Comparison of ENCODE assay signal across 1 fruit fly cellular context in genomic region chr3L:7090764-7091163, dm6.
TF ChIP-seq lines count a peak whose summit lies in the region.

No protein-coding gene starts in this region.

TF ChIP-seq in whole organism, embryonic, 481 proteins besides CTCF, POLR2A, EP300 and RAD21 (continued from another document and continues in another):
- TF ChIP-seq CG12744 (GFP tag; optimal IDR thresholded peaks at IDR 0.05; lab: Kevin White, UChicago) = no peak
- no peak for TF ChIP-seq shn (GFP tag; optimal IDR thresholded peaks at IDR 0.05; lab: Kevin White, UChicago)
- peak; percentile 83 for TF ChIP-seq tgo (GFP tag; IDR thresholded peaks at IDR 0.05; lab: Robert Waterston, UW)
- TF ChIP-seq Dref (GFP tag; IDR thresholded peaks at IDR 0.05; lab: Robert Waterston, UW) = no peak
- TF ChIP-seq knrl (GFP tag; IDR thresholded peaks at IDR 0.05; lab: Robert Waterston, UW; ENCODE audit: partially characterized antibody) = no peak
- TF ChIP-seq inv (GFP tag; IDR thresholded peaks at IDR 0.05; lab: Robert Waterston, UW; ENCODE audit: partially characterized antibody) = no peak
- TF ChIP-seq chif (GFP tag; optimal IDR thresholded peaks at IDR 0.05; lab: Kevin White, UChicago) = peak in 1 of 2 experiments; percentile 40
- no peak for TF ChIP-seq tna (GFP tag; IDR thresholded peaks at IDR 0.05; lab: Robert Waterston, UW; ENCODE audit: partially characterized antibody)
- peak; percentile 44 for TF ChIP-seq pnt (GFP tag; optimal IDR thresholded peaks at IDR 0.05; lab: Kevin White, UChicago)
- TF ChIP-seq CG1832 (GFP tag; optimal IDR thresholded peaks at IDR 0.05; lab: Kevin White, UChicago) = no peak
- peak; percentile 57 to 74 for TF ChIP-seq dpn (GFP tag; optimal IDR thresholded peaks at IDR 0.05; lab: Kevin White, UChicago)
- TF ChIP-seq CG11093 (GFP tag; IDR thresholded peaks at IDR 0.05; lab: Robert Waterston, UW) = peak; percentile 49; the same call in 2 of the 3 replicates
- TF ChIP-seq Hr78 (GFP tag; optimal IDR thresholded peaks at IDR 0.05; lab: Kevin White, UChicago) = no peak
- no peak for TF ChIP-seq Tbp (GFP tag; optimal IDR thresholded peaks at IDR 0.05; lab: Kevin White, UChicago)
- peak; percentile 22; the same call in 1 of the 2 replicates for TF ChIP-seq Gsc (GFP tag; IDR thresholded peaks at IDR 0.05; lab: Robert Waterston, UW)
- no peak for TF ChIP-seq hkb (optimal IDR thresholded peaks at IDR 0.05; lab: Kevin White, UChicago)
- peak; percentile 78 for TF ChIP-seq hkb (GFP tag; IDR thresholded peaks at IDR 0.05; lab: Robert Waterston, UW)
- peak; percentile 24 for TF ChIP-seq her (GFP tag; optimal IDR thresholded peaks at IDR 0.05; lab: Kevin White, UChicago)
- TF ChIP-seq CG11456 (GFP tag; IDR thresholded peaks at IDR 0.05; lab: Robert Waterston, UW) = peak; percentile 66; the same call in 2 of the 3 replicates
- no peak for TF ChIP-seq unc-4 (GFP tag; IDR thresholded peaks at IDR 0.05; lab: Robert Waterston, UW; ENCODE audit: partially characterized antibody)
- no peak for TF ChIP-seq CG9932 (GFP tag; IDR thresholded peaks at IDR 0.05; lab: Robert Waterston, UW)
- TF ChIP-seq CG7357 (GFP tag; IDR thresholded peaks at IDR 0.05; lab: Robert Waterston, UW) = peak; percentile 65; the same call in 2 of the 3 replicates
- peak; percentile 30 for TF ChIP-seq CG15514 (GFP tag; optimal IDR thresholded peaks at IDR 0.05; lab: Kevin White, UChicago)
- no peak for TF ChIP-seq CG33557 (GFP tag; optimal IDR thresholded peaks at IDR 0.05; lab: Kevin White, UChicago)
- no peak for TF ChIP-seq CG15011 (GFP tag; optimal IDR thresholded peaks at IDR 0.05; lab: Kevin White, UChicago)
- no peak for TF ChIP-seq CG11723 (GFP tag; optimal IDR thresholded peaks at IDR 0.05; lab: Kevin White, UChicago)
- no peak for TF ChIP-seq tup (GFP tag; optimal IDR thresholded peaks at IDR 0.05; lab: Kevin White, UChicago)
- TF ChIP-seq hbn (GFP tag; IDR thresholded peaks at IDR 0.05; lab: Robert Waterston, UW; ENCODE audit: partially characterized antibody) = no peak
- peak; percentile 63 for TF ChIP-seq nau (GFP tag; optimal IDR thresholded peaks at IDR 0.05; lab: Kevin White, UChicago)
- peak; percentile 21 for TF ChIP-seq Jarid2 (GFP tag; optimal IDR thresholded peaks at IDR 0.05; lab: Kevin White, UChicago)
- peak; percentile 46 for TF ChIP-seq bcd (GFP tag; optimal IDR thresholded peaks at IDR 0.05; lab: Kevin White, UChicago)
- TF ChIP-seq CG5953 (GFP tag; IDR thresholded peaks at IDR 0.05; lab: Robert Waterston, UW) = peak; percentile 44; the same call in 1 of the 2 replicates
- peak; percentile 70 for TF ChIP-seq HHEX (GFP tag; optimal IDR thresholded peaks at IDR 0.05; lab: Kevin White, UChicago)
- TF ChIP-seq slbo (GFP tag; IDR thresholded peaks at IDR 0.05; lab: Robert Waterston, UW) = peak; percentile 51
- TF ChIP-seq CG13424 (tag; optimal IDR thresholded peaks at IDR 0.05; lab: Kevin White, UChicago) = peak; percentile 73
- no peak for TF ChIP-seq CG3838 (GFP tag; optimal IDR thresholded peaks at IDR 0.05; lab: Kevin White, UChicago)
- TF ChIP-seq CG11696 (GFP tag; IDR thresholded peaks at IDR 0.05; lab: Robert Waterston, UW) = peak; percentile 45; the same call in 1 of the 2 replicates
- 0 out of 2 replicates have a peak, but pooled peaks have one; percentile 25 for TF ChIP-seq CG9215 (GFP tag; IDR thresholded peaks at IDR 0.05; lab: Robert Waterston, UW)
- peak; percentile 19 for TF ChIP-seq Sry-δ (GFP tag; optimal IDR thresholded peaks at IDR 0.05; lab: Kevin White, UChicago)
- no peak for TF ChIP-seq sug (tag; optimal IDR thresholded peaks at IDR 0.05; lab: Kevin White, UChicago)
- peak; percentile 29 for TF ChIP-seq lilli (GFP tag; optimal IDR thresholded peaks at IDR 0.05; lab: Kevin White, UChicago)
- TF ChIP-seq hb (GFP tag; IDR thresholded peaks at IDR 0.05; lab: Robert Waterston, UW; ENCODE audit: partially characterized antibody) = no peak
- TF ChIP-seq grau (tag; optimal IDR thresholded peaks at IDR 0.05; lab: Kevin White, UChicago) = peak; percentile 53
- TF ChIP-seq slp2 (GFP tag; optimal IDR thresholded peaks at IDR 0.05; lab: Kevin White, UChicago) = no peak
- peak; percentile 62 for TF ChIP-seq CG10147 (GFP tag; optimal IDR thresholded peaks at IDR 0.05; lab: Kevin White, UChicago)
- TF ChIP-seq BtbVII (GFP tag; optimal IDR thresholded peaks at IDR 0.05; lab: Kevin White, UChicago) = peak; percentile 38
- no peak for TF ChIP-seq CG15479 (GFP tag; optimal IDR thresholded peaks at IDR 0.05; lab: Kevin White, UChicago)
- no peak for TF ChIP-seq Doc3 (GFP tag; IDR thresholded peaks at IDR 0.05; lab: Robert Waterston, UW; ENCODE audit: partially characterized antibody)
- TF ChIP-seq CG8089 (GFP tag; optimal IDR thresholded peaks at IDR 0.05; lab: Kevin White, UChicago) = no peak
- TF ChIP-seq dan (GFP tag; IDR thresholded peaks at IDR 0.05; lab: Robert Waterston, UW) = no peak
- peak; percentile 60 for TF ChIP-seq Aef1 (GFP tag; IDR thresholded peaks at IDR 0.05; lab: Robert Waterston, UW)
- no peak for TF ChIP-seq emc (GFP tag; optimal IDR thresholded peaks at IDR 0.05; lab: Kevin White, UChicago)
- TF ChIP-seq CG10274 (GFP tag; optimal IDR thresholded peaks at IDR 0.05; lab: Kevin White, UChicago) = no peak
- TF ChIP-seq mirr (GFP tag; optimal IDR thresholded peaks at IDR 0.05; lab: Kevin White, UChicago) = no peak
- no peak for TF ChIP-seq nom (GFP tag; optimal IDR thresholded peaks at IDR 0.05; lab: Kevin White, UChicago)
- TF ChIP-seq CG3163 (GFP tag; optimal IDR thresholded peaks at IDR 0.05; lab: Kevin White, UChicago) = peak; percentile 16
- TF ChIP-seq HLH3B (GFP tag; IDR thresholded peaks at IDR 0.05; lab: Robert Waterston, UW) = peak; percentile 74
- TF ChIP-seq tap (tag; optimal IDR thresholded peaks at IDR 0.05; lab: Kevin White, UChicago) = peak; percentile 83
- TF ChIP-seq CG17359 (tag; optimal IDR thresholded peaks at IDR 0.05; lab: Kevin White, UChicago) = peak; percentile 80
- TF ChIP-seq CG17912 (GFP tag; optimal IDR thresholded peaks at IDR 0.05; lab: Kevin White, UChicago) = no peak
- no peak for TF ChIP-seq CG1647 (GFP tag; optimal IDR thresholded peaks at IDR 0.05; lab: Kevin White, UChicago)
- TF ChIP-seq unpg (GFP tag; optimal IDR thresholded peaks at IDR 0.05; lab: Kevin White, UChicago) = peak; percentile 72
- no peak for TF ChIP-seq twi (tag; optimal IDR thresholded peaks at IDR 0.05; lab: Kevin White, UChicago)
- peak; percentile 26 for TF ChIP-seq MTF-1 (GFP tag; optimal IDR thresholded peaks at IDR 0.05; lab: Kevin White, UChicago; ENCODE audit: borderline replicate concordance)
- peak; percentile 77 for TF ChIP-seq Camta (GFP tag; optimal IDR thresholded peaks at IDR 0.05; lab: Kevin White, UChicago)
- TF ChIP-seq Lim3 (GFP tag; IDR thresholded peaks at IDR 0.05; lab: Robert Waterston, UW) = 0 out of 2 replicates have a peak, but pooled peaks have one; percentile 61
- no peak for TF ChIP-seq eyg (GFP tag; optimal IDR thresholded peaks at IDR 0.05; lab: Kevin White, UChicago)
- no peak for TF ChIP-seq CG15073 (GFP tag; optimal IDR thresholded peaks at IDR 0.05; lab: Kevin White, UChicago)
- no peak for TF ChIP-seq Bgb (GFP tag; IDR thresholded peaks at IDR 0.05; lab: Robert Waterston, UW; ENCODE audit: partially characterized antibody)
- TF ChIP-seq CG5180 (GFP tag; optimal IDR thresholded peaks at IDR 0.05; lab: Kevin White, UChicago) = peak; percentile 61
- TF ChIP-seq CG10979 (tag; optimal IDR thresholded peaks at IDR 0.05; lab: Kevin White, UChicago) = peak; percentile 64
- no peak for TF ChIP-seq CG2875 (GFP tag; optimal IDR thresholded peaks at IDR 0.05; lab: Kevin White, UChicago)
- peak; percentile 10 for TF ChIP-seq CG12942 (GFP tag; optimal IDR thresholded peaks at IDR 0.05; lab: Kevin White, UChicago)
- TF ChIP-seq CG3726 (GFP tag; IDR thresholded peaks at IDR 0.05; lab: Robert Waterston, UW) = peak; percentile 80
- TF ChIP-seq CG3407 (GFP tag; optimal IDR thresholded peaks at IDR 0.05; lab: Kevin White, UChicago) = no peak
- peak; percentile 48 for TF ChIP-seq CG9609 (GFP tag; optimal IDR thresholded peaks at IDR 0.05; lab: Kevin White, UChicago)
- no peak for TF ChIP-seq pan (optimal IDR thresholded peaks at IDR 0.05; lab: Kevin White, UChicago)
- peak in 1 of 2 experiments; percentile 89 for TF ChIP-seq pan (GFP tag; optimal IDR thresholded peaks at IDR 0.05 in 1 of 2, IDR thresholded peaks at IDR 0.05 in 1 of 2)
- no peak for TF ChIP-seq stwl (tag; optimal IDR thresholded peaks at IDR 0.05; lab: Kevin White, UChicago)
- peak; percentile 46; the same call in 1 of the 2 replicates for TF ChIP-seq Drgx (GFP tag; IDR thresholded peaks at IDR 0.05; lab: Robert Waterston, UW)
- TF ChIP-seq CG7987 (GFP tag; optimal IDR thresholded peaks at IDR 0.05; lab: Kevin White, UChicago) = no peak
- peak; percentile 53 for TF ChIP-seq salm (tag; optimal IDR thresholded peaks at IDR 0.05; lab: Kevin White, UChicago)
- TF ChIP-seq ara (GFP tag; IDR thresholded peaks at IDR 0.05; lab: Robert Waterston, UW) = peak; percentile 64
- TF ChIP-seq bsh (GFP tag; optimal IDR thresholded peaks at IDR 0.05; lab: Kevin White, UChicago) = peak in 1 of 2 experiments; percentile 43
- TF ChIP-seq CG14965 (GFP tag; optimal IDR thresholded peaks at IDR 0.05; lab: Kevin White, UChicago; ENCODE audit: borderline replicate concordance) = no peak
- peak; percentile 2 for TF ChIP-seq CG13624 (GFP tag; optimal IDR thresholded peaks at IDR 0.05; lab: Kevin White, UChicago)
- TF ChIP-seq cwo (GFP tag; optimal IDR thresholded peaks at IDR 0.05; lab: Kevin White, UChicago) = peak; percentile 60
- peak; percentile 6 for TF ChIP-seq CG3995 (GFP tag; optimal IDR thresholded peaks at IDR 0.05; lab: Kevin White, UChicago)
- peak; percentile 60 for TF ChIP-seq ap (GFP tag; IDR thresholded peaks at IDR 0.05; lab: Robert Waterston, UW)
- no peak for TF ChIP-seq cg (GFP tag; optimal IDR thresholded peaks at IDR 0.05; lab: Kevin White, UChicago)
- peak; percentile 41 for TF ChIP-seq repo (GFP tag; optimal IDR thresholded peaks at IDR 0.05; lab: Kevin White, UChicago)
- peak; percentile 13; the same call in 1 of the 3 replicates for TF ChIP-seq sr (GFP tag; IDR thresholded peaks at IDR 0.05; lab: Robert Waterston, UW)
- peak; percentile 50 for TF ChIP-seq H2.0 (GFP tag; IDR thresholded peaks at IDR 0.05; lab: Robert Waterston, UW)
- no peak for TF ChIP-seq Elba2 (GFP tag; optimal IDR thresholded peaks at IDR 0.05; lab: Kevin White, UChicago)
- peak; percentile 69 for TF ChIP-seq CG4820 (GFP tag; optimal IDR thresholded peaks at IDR 0.05; lab: Kevin White, UChicago)
- TF ChIP-seq D19B (GFP tag; optimal IDR thresholded peaks at IDR 0.05; lab: Kevin White, UChicago) = no peak
- no peak for TF ChIP-seq CG17612 (GFP tag; IDR thresholded peaks at IDR 0.05; lab: Robert Waterston, UW)
- TF ChIP-seq bowl (GFP tag; IDR thresholded peaks at IDR 0.05; lab: Robert Waterston, UW) = no peak
- no peak for TF ChIP-seq chinmo (GFP tag; IDR thresholded peaks at IDR 0.05; lab: Robert Waterston, UW; ENCODE audit: partially characterized antibody)
- peak; percentile 47; the same call in 1 of the 2 replicates for TF ChIP-seq CG1024 (GFP tag; IDR thresholded peaks at IDR 0.05; lab: Robert Waterston, UW)
- TF ChIP-seq Scr (GFP tag; IDR thresholded peaks at IDR 0.05; lab: Robert Waterston, UW; ENCODE audit: partially characterized antibody) = no peak
- no peak for TF ChIP-seq HmgZ (tag; optimal IDR thresholded peaks at IDR 0.05; lab: Kevin White, UChicago)
- TF ChIP-seq CG17829 (tag; optimal IDR thresholded peaks at IDR 0.05; lab: Kevin White, UChicago) = peak; percentile 77
- TF ChIP-seq B-H1 (GFP tag; IDR thresholded peaks at IDR 0.05; lab: Robert Waterston, UW) = peak; percentile 69
- peak; percentile 71 for TF ChIP-seq Sox100B (GFP tag; optimal IDR thresholded peaks at IDR 0.05; lab: Kevin White, UChicago)
- TF ChIP-seq Deaf1 (tag; optimal IDR thresholded peaks at IDR 0.05; lab: Kevin White, UChicago) = peak; percentile 24
- TF ChIP-seq CG6854 (GFP tag; optimal IDR thresholded peaks at IDR 0.05; lab: Kevin White, UChicago) = peak; percentile 22
- no peak for TF ChIP-seq grn (GFP tag; optimal IDR thresholded peaks at IDR 0.05; lab: Kevin White, UChicago)
- TF ChIP-seq Hey (tag; optimal IDR thresholded peaks at IDR 0.05; lab: Kevin White, UChicago) = no peak
- peak; percentile 77 for TF ChIP-seq gem (tag; optimal IDR thresholded peaks at IDR 0.05; lab: Kevin White, UChicago)
- TF ChIP-seq Abd-B (GFP tag; optimal IDR thresholded peaks at IDR 0.05; lab: Kevin White, UChicago) = peak; percentile 74
- TF ChIP-seq chm (GFP tag; IDR thresholded peaks at IDR 0.05; lab: Robert Waterston, UW) = peak; percentile 38; the same call in 1 of the 2 replicates
- TF ChIP-seq Chrac-16 (GFP tag; optimal IDR thresholded peaks at IDR 0.05; lab: Kevin White, UChicago) = peak; percentile 25
- TF ChIP-seq CG30403 (GFP tag; optimal IDR thresholded peaks at IDR 0.05; lab: Kevin White, UChicago) = peak; percentile 60
- no peak for TF ChIP-seq trh (GFP tag; optimal IDR thresholded peaks at IDR 0.05; lab: Kevin White, UChicago)
- no peak for TF ChIP-seq crp (GFP tag; optimal IDR thresholded peaks at IDR 0.05; lab: Kevin White, UChicago)
- peak; percentile 88 for TF ChIP-seq dmrt99B (tag; optimal IDR thresholded peaks at IDR 0.05; lab: Kevin White, UChicago)
- TF ChIP-seq Hr39 (optimal IDR thresholded peaks at IDR 0.05; lab: Kevin White, UChicago) = no peak
- peak; percentile 39 for TF ChIP-seq CG8924 (tag; optimal IDR thresholded peaks at IDR 0.05; lab: Kevin White, UChicago)
- peak; percentile 68 for TF ChIP-seq kah (GFP tag; optimal IDR thresholded peaks at IDR 0.05; lab: Kevin White, UChicago)
- TF ChIP-seq CG11695 (GFP tag; IDR thresholded peaks at IDR 0.05; lab: Robert Waterston, UW) = peak; percentile 78
- no peak for TF ChIP-seq yki (optimal IDR thresholded peaks at IDR 0.05; lab: Kevin White, UChicago)
- peak; percentile 52 for TF ChIP-seq org-1 (GFP tag; optimal IDR thresholded peaks at IDR 0.05; lab: Kevin White, UChicago)
- no peak for TF ChIP-seq CHES-1-like (GFP tag; optimal IDR thresholded peaks at IDR 0.05; lab: Kevin White, UChicago)
- TF ChIP-seq CG31224 (GFP tag; IDR thresholded peaks at IDR 0.05; lab: Robert Waterston, UW) = no peak
- peak; percentile 34; the same call in 1 of the 2 replicates for TF ChIP-seq E2f2 (GFP tag; IDR thresholded peaks at IDR 0.05; lab: Robert Waterston, UW)
- TF ChIP-seq sna (GFP tag; IDR thresholded peaks at IDR 0.05; lab: Robert Waterston, UW; ENCODE audit: partially characterized antibody) = no peak
- peak; percentile 50 for TF ChIP-seq Asciz (GFP tag; optimal IDR thresholded peaks at IDR 0.05; lab: Kevin White, UChicago)
- TF ChIP-seq klu (GFP tag; IDR thresholded peaks at IDR 0.05; lab: Robert Waterston, UW) = peak; percentile 37; the same call in 1 of the 2 replicates
- no peak for TF ChIP-seq ac (GFP tag; optimal IDR thresholded peaks at IDR 0.05; lab: Kevin White, UChicago)
